Fruit fly (Drosophila melanogaster) whole organism, embryonic: ENCODE data around the gene CG11437.

Source experiments
- CG17829 ChIP-seq: fragments of 200-800 bp; optimal IDR thresholded peaks from 2 replicates; lab custom pipeline; 2019; ENCODE audit warnings: missing biosample characterization, mild to moderate bottlenecking, missing genetic modification characterization, moderate library complexity
- Dll ChIP-seq: fragments of 200-800 bp; sonication (Bioruptor generic); IDR thresholded peaks from 4 replicates; pipeline ENCODE4 v1.3.6; 2022; ENCODE audit warnings: missing biosample characterization, missing genetic modification characterization; ENCODE audit not compliant: partially characterized antibody
- Poxn ChIP-seq: fragments of 200-800 bp; sonication (Bioruptor generic); IDR thresholded peaks from 2 replicates; pipeline ENCODE4 v1.3.6; 2022; ENCODE audit warnings: missing biosample characterization, missing genetic modification characterization
- Sin3A ChIP-seq: fragments of >200 bp; optimal IDR thresholded peaks from 2 replicates; lab custom pipeline; 2018
- Six4 ChIP-seq: fragments of 200-800 bp; sonication (Bioruptor generic); optimal IDR thresholded peaks from 2 replicates; lab custom pipeline; 2016; ENCODE audit warnings: missing biosample characterization, missing genetic modification characterization
- grn ChIP-seq: fragments of 200-800 bp; sonication (Bioruptor generic); optimal IDR thresholded peaks from 3 replicates; lab custom pipeline; 2017; ENCODE audit warnings: missing biosample characterization, missing genetic modification characterization
- hbn ChIP-seq: fragments of 200-800 bp; sonication (Bioruptor generic); IDR thresholded peaks from 2 replicates; pipeline ENCODE4 v1.3.6; 2022; ENCODE audit warnings: missing biosample characterization, missing genetic modification characterization; ENCODE audit not compliant: partially characterized antibody
- sna ChIP-seq: fragments of 200-800 bp; sonication (Bioruptor generic); IDR thresholded peaks from 2 replicates; pipeline ENCODE4 v1.3.6; 2022; ENCODE audit warnings: missing biosample characterization, missing genetic modification characterization; ENCODE audit not compliant: partially characterized antibody

- TF ChIP-seq Poxn (GFP tag; lab: Robert Waterston, UW) (0 out of 2 replicates have a peak, but pooled peaks have one; percentile 35), sna (GFP tag; lab: Robert Waterston, UW) (no peak), hbn (GFP tag; lab: Robert Waterston, UW) (no peak), Sin3A (lab: Kevin White, UChicago) (no peak), grn (GFP tag; lab: Kevin White, UChicago) (peak; percentile 9), Dll (no peak), CG17829 (tag; lab: Kevin White, UChicago) (no peak), Six4 (no peak)
Measured at dm6 chr3L:22471586-22472291, 3.1 kb downstream of the CG11437 start.
